Worm (Caenorhabditis elegans) whole organism, dauer: ENCODE data around the gene C01G10.17.

Experiments used
- unc-62 ChIP-seq: sonication (generic microtip); optimal IDR thresholded peaks from 2 replicates; lab custom pipeline; 2017; ENCODE audit warnings: missing biosample characterization, missing genetic modification reagents, missing genetic modification characterization

The C01G10.17 gene

DNA sequence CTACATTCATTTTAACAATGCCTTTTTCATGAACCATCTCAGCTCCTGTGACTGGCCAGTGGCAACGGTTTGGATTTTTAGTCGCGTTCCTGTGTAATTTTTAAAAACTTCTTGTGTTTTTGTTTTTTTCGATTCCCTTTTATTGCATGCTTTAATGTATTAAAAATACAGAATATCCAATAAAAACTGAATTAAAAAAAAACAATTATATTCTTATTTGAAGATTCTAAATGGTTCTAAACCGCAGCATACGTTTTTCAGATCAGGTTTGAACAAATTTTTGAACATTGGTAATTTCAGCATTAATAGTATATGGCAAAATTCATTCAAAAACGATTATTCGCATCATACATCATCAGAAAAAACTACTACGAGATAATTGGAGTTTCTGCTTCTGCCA, 22.2 kb upstream of the C01G10.17 start, which contains the start of gene dnj-3:
Gene dnj-3 (plus strand): TSS at position 301 of the 400 bp plus-strand sequence.
- TF ChIP-seq unc-62 (GFP tag; lab: Kevin White, UChicago), result no peak

DNA sequence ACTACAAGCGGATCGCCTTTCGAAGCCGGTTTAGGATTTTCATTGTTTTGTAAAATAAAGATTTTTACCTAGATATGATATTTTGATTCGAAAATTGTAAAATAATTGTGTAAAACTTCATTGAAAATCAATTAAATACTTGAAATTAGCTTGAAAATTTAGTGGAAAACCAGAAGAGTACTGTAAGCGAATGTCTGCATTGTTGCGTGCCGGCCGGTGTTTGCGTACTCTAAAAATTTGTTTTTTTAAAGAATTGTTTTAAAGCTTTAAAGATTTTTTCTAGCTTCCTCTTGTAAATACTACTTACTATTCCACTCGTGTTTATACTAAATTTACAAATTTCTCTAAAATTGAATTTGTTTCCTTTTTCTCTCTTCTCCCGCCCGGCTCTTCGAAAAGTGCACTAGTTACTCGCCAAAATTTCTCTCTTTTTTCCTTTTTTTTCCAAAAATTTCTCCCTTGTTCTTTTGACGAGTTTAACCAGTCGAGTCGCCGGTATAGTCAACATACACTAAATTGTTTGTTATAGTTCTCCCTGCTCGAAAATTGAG, 21.0 kb upstream of the C01G10.17 start:
- TF ChIP-seq unc-62 (GFP tag; lab: Kevin White, UChicago), result no peak

DNA sequence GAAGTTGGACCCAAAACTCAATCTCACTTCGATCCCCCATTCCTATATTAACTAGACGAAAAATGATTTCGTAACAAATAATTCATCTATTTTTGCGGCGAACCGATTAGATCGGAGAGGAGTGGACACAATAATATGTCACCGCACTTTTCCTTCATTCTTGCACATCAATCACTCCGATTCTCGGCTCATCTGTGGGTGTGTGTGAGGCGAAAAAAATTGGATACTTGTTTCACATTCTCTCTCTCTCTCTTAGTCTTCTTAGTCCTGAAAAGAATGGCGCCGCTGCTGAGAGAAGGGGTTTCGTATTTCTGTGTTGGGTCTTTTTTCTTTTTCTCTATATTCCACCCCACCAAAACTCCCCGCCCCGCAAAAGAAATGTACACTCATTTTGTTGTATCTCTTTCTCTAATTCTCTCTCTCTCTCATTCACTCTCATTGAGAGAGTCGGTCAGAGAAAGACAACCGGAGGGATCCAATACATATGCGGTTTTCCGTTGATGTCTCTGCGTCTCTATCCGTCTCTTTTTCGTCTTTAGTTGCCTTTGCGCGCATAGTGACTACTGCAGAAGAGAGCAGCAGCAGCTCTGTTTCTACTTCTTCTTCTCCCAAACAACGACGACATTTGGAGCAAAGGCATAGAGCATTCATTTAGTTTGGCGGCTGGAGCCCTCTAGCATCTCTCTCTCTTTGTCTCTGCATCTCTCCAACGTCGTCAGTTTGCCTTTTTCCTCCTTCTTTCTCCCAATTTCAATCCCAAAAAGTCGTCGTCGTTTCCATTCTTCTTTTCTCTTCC, 19.3 kb upstream of the C01G10.17 start, which contains the start of gene unc-76:
Gene unc-76 (plus strand): TSS at position 746 of the 796 bp plus-strand sequence.
- no peak for TF ChIP-seq unc-62 (GFP tag; lab: Kevin White, UChicago)

DNA sequence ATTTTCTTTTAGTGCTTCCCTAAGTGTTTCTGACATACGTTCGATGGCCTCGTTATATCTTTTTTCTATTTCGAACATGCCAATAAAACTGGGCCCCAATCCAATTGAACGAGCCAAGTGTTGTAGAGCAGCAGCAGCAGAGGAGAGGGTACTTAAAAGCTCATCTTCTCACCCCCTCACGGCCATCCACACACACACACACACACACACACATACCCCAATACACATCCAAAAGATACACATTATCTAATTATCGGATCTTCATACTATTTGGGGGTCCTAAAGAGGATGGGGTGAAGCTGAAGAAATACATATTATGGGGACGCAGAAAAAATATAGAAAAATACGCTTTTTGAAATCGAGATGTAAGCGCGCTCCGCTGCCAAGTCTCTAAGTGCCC, 17.8 kb upstream of the C01G10.17 start:
- no peak for TF ChIP-seq unc-62 (GFP tag; lab: Kevin White, UChicago)

DNA sequence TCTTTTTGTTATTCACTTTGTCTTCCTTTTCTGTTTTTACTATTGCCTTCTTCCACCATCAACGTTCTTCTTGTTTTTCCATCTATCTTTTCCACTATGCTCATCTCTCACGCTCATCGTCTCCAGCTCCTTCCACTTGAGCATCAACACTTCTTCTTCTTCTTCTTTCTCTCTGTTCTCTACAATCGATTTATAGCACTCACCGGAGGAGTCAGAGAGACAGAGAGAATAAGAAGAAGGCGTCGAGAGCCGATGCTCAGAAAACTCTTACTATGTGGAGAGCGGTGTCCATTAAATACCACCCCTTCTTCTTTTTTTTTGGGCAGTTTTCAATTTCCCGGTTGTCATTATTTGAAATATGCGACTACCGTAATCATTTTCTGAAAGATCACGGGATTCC, 15.7 kb upstream of the C01G10.17 start:
- TF ChIP-seq unc-62 (GFP tag; lab: Kevin White, UChicago), result no peak

DNA sequence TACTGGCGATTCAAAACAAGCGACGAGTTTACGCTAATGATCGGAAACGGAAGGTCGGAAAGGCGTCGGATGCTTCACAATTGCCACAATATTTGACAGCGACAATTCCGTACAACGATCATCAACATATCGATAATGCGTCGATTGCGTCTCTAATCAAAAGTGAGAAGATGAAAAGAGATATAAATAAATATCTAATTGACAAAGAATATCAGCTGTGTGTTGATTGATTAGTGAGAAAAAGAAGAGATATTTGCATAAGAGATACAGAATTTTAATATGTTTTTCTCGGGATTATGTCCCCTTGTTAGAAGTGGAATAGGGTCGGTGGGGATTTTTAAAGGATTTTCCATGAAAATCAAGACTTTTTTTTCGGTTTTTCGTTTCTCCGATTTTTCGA, 12.0 kb upstream of the C01G10.17 start:
- TF ChIP-seq unc-62 (GFP tag; lab: Kevin White, UChicago), result no peak

DNA sequence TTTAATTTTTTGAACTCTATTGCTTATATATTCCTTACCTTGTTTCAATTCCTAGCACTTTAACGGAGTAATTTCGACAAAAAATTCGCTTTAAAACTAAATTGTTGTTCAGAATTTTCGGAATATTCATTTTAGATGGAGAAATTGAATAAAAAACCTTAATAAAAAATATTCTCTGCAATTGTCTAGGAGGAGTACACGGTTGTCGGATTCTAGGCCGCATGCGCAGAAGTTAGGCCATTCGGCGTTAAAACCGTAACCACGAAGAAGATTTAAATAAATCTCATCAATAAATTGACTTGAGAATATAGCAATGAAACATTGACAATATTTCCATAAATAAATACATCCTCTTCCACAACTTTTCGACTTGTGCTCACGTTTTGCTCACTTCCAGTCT, 8.3 kb upstream of the C01G10.17 start, which contains the start of the genes C01G10.10 and C01G10.9:
Gene C01G10.10 (minus strand): TSS at position 151 of the 400 bp plus-strand sequence.
Gene C01G10.9 (plus strand): TSS at position 240 of the 400 bp plus-strand sequence.
- no peak for TF ChIP-seq unc-62 (GFP tag; lab: Kevin White, UChicago)

DNA sequence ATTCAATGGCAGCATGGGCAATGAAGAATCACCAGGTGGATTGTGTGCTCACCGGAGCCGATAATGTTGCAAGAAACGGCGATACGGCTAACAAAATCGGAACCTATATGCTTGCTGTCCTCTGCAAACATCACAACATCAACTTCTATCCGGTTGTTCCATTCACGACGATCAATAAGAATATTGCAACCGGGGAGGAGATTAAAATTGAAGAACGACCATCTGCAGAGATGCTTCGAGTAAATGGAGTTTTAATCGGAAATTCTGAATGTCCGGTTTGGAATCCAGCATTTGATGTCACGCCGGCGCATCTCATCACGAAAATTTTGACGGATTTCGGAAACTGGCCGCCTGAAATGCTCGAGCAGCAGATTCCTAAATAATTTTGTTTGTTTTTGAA, 6.9 kb upstream of the C01G10.17 start:
- no peak for TF ChIP-seq unc-62 (GFP tag; lab: Kevin White, UChicago)

DNA sequence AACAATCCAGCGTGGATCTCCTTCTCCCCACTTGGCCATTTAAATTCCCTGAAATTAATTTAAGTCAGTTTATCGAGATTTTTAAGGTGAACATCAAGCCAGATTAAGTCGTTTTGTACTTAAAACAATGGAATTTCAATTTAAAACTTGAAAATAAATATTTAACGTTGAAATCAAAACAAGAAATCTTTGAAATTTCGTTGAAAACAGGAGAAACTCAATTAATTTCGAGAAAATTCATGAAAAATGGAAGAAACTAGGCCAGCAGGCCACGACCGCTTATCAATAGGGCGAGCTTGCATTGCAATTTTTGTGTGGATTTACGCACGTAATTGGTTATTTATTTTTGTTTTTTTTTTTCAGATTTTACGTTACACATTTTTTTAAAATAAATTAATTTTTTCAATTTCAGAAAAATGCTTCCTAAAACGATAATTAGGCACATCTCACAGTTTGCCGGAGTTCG, 5.2 kb upstream of the C01G10.17 start, which contains the start of the genes ahsa-1 and C01G10.7:
Gene ahsa-1 (minus strand): TSS at position 51 of the 466 bp plus-strand sequence.
Gene C01G10.7 (plus strand): TSS at position 413 of the 466 bp plus-strand sequence.
- TF ChIP-seq unc-62 (GFP tag; lab: Kevin White, UChicago), result no peak

DNA sequence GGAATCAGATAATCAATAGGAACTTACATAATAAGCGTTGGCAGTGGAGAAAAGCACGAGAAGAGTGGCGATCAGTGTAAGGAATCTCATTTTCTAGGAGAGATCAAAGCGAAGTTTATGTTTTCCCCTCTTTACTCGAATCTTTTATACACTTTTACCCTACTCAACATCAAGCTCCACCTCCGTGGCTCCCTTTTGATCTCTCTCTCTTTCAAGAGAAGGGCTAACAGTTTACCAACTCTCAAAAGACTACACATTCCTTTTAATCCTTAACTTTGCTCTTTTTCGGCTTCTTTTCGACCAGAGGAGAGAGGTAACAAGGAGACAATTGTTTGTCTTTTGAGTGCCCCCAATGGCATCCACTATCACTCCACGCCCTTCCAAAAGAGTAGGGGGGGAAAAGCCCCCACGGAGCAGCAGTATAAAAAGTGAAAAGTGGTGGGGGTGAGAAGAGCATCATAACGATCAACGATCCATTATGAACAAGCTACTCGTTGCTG, 3.3 kb upstream of the C01G10.17 start, which contains the start of the genes C01G10.15 and C01G10.6:
Gene C01G10.15 (minus strand): TSS at position 101 of the 500 bp plus-strand sequence.
Gene C01G10.6 (plus strand): TSS at position 450 of the 500 bp plus-strand sequence.
- no peak for TF ChIP-seq unc-62 (GFP tag; lab: Kevin White, UChicago)

DNA sequence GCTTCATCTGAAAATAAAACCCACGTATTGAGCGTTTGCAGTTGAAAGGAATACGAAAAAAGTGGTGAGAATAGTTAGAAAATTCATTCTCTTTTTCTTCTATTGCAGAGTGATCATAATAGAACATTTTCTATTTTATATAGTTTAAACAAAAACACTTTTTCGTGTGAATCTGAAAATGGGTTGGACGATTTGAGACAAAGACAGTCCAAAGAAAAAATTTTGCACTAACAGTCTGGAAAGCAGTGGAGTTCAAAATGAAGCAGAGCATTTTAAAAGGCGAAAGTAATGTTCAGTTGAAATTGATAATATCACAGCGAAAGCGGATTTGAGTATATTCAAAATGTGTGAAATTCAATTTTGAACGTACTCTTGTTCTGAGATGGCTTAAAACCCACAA, 1.9 kb upstream of the C01G10.17 start, which contains the start of gene C01G10.18:
Gene C01G10.18 (minus strand): TSS at position 101 of the 400 bp plus-strand sequence.
- TF ChIP-seq unc-62 (GFP tag; lab: Kevin White, UChicago), result no peak

DNA sequence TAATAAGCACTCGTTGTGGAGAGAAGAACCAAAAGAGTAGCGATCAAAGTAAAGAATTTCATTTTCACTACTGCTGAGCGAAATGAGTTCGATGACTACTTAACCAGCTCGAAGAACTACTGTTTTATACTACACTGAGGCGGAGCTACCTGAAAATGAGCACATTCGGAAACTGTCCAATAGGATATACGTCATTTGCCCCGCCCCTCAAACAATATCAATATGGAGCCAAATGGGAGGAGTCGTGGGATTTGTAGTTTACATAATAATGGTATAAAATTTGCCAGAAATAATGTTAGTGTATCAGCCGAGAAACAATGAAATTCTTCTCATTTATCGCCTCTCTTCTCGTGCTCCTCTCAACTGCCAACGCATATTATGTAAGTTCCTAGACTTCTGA, 1.1 kb upstream of the C01G10.17 start, which contains the start of the genes C01G10.5 and C01G10.4:
Gene C01G10.5 (minus strand): TSS at position 101 of the 400 bp plus-strand sequence.
Gene C01G10.4 (plus strand): TSS at position 303 of the 400 bp plus-strand sequence.
- no peak for TF ChIP-seq unc-62 (GFP tag; lab: Kevin White, UChicago)

DNA sequence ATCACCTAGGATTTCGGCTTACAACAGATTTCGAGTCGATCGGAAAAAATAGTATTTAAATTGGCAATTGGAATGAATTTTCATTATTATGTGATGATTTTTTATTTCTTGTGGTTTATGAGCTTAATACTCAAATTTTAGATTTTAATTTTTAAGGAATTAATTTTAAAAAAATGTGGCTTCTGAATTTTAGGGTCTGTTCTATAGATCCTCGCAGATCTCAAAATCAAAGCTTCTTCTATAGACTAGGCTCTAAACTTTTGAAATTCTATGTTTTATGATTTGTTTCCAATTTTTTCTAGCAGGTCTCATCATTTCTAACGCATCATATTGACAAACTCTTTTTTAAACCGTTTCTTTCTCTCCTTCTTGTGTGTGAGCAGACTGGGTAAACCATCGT, 2.1 kb downstream of the C01G10.17 start, which contains the start of gene txt-12:
Gene txt-12 (plus strand): TSS at position 301 of the 400 bp plus-strand sequence.
- no peak for TF ChIP-seq unc-62 (GFP tag; lab: Kevin White, UChicago)

DNA sequence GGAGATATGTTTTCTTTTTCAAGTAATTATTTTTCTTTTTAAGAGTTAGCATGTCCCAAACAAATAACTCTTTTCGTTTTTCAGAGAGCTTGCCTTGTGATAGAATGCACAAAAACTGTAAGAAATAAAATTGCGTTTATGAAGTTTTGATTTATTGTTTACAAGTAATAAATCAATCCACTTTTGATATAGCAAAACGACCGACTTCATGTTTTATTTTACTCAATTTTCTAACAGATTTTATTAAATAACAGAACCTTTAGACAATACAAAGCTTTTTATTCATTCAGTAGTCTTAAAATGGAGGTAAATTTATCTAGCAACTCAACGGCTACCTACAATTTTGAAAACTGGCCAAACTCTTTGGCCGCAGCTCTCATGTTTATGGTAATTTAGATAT, 4.2 kb downstream of the C01G10.17 start, which contains the start of gene srx-78:
Gene srx-78 (plus strand): TSS at position 301 of the 400 bp plus-strand sequence.
- no peak for TF ChIP-seq unc-62 (GFP tag; lab: Kevin White, UChicago)

DNA sequence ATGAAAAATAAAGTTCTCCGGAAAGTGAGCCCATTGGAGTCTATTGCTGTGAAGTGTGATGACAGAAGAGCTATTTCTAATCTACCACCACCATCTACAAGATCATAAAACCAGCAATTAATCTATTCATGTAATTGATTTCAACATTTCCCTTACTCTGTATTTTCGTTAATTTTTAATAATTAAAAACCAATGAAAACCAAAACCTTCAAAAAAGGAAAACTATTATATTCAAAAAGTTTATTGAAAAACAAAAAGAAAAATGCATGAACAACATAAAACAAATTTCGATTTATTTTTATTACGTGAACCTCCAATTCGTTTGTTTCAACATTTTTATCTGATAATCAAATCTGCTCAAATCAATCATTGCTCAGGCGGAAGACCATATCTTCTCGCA, 8.9 kb downstream of the C01G10.17 start, which contains the start of gene C01G10.1:
Gene C01G10.1 (plus strand): TSS at position 301 of the 400 bp plus-strand sequence.
- TF ChIP-seq unc-62 (GFP tag; lab: Kevin White, UChicago), result no peak
